Worm (Caenorhabditis elegans) whole organism, young adult: ENCODE measurements around the gene lido-16.

ENCODE experiments used
- dox-1 ChIP-seq: fragments of 200-800 bp; sonication (Bioruptor generic); IDR thresholded peaks from 2 replicates; pipeline ENCODE4 v1.3.6; 2022; ENCODE audit warnings: missing genetic modification reagents, missing genetic modification characterization, missing compliant biosample characterization
- lin-35 ChIP-seq, 3 experiments: fragments of 150-350 bp in 2 of 3; sonication (generic microtip) in 1 of 3; optimal IDR thresholded peaks; 2 replicates each; lab custom pipeline; 2014 to 2018; ENCODE audit warnings: missing biosample characterization in 3 of 3, missing genetic modification characterization in 3 of 3, missing genetic modification reagents in 3 of 3

DNA sequence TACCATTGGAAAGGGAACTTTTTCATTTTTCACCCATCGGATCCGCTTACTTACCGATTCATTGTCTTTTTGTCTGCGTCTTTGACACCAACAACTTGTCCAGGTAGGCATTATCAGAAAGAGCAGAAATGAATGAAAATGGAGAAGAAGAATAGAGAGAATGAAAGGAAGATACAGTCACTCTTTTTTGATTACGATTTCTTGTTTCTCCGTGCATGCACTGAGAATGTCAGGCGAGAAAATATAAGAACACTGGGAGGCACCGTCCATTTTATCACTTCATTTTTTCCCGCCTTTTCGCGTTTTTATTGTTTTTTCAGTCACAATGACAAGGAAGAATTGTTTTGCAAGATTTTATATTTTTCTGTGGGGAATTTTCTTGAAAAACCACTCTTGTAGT is 15.4 kb downstream of the lido-16 start:
- TF ChIP-seq lin-35 (GFP tag; optimal IDR thresholded peaks at IDR 0.05; lab: Kevin White, UChicago) (no peak), dox-1 (no peak)
